Fruit fly (Drosophila melanogaster): ENCODE measurements around the gene MED1.
A peak's percentile ranks its signal among the peaks of the same experiment; 100 is the strongest.

MED1 gene

DNA sequence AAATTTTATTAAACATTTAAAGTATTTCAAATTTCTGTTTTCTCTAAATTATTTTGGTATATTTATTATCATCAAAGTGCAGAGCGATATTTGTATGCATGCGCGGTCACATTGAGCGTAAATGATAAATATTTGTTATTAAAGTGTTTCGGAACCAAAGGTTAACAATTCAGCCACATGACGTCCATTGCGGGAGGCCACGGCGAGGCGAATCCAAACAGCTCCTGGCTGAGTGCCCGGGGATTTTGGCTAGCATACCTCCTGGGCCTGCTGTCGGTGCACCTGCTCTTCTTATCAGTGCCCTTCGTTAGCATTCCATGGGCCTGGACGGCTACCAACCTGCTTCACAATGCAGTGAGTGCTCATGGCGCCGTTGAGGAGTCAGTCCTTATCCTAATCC lies 962 bp upstream of the MED1 start, which contains the start of gene ORMDL:
Gene ORMDL (plus strand): TSS at position 98 of the 400 bp plus-strand sequence.
- TF ChIP-seq Clk (GFP tag; optimal IDR thresholded peaks at IDR 0.05) (no peak), CG5204 (GFP tag; optimal IDR thresholded peaks at IDR 0.05) (no peak), toe (GFP tag; optimal IDR thresholded peaks at IDR 0.05) (no peak), CG33017 (tag; optimal IDR thresholded peaks at IDR 0.05) (no peak), CG7045 (GFP tag; optimal IDR thresholded peaks at IDR 0.05) (no peak), CG1620 (GFP tag; optimal IDR thresholded peaks at IDR 0.05) (no peak), bab1 (GFP tag; optimal IDR thresholded peaks at IDR 0.05) (no peak), cic (GFP tag; optimal IDR thresholded peaks at IDR 0.05) (no peak), Mnt (GFP tag; optimal IDR thresholded peaks at IDR 0.05) (no peak), kay (GFP tag; ENCODE audit: borderline replicate concordance) (no peak)

- TF ChIP-seq CG33017 (tag; optimal IDR thresholded peaks at IDR 0.05) (no peak), CG12768 (GFP tag; optimal IDR thresholded peaks at IDR 0.05) (no peak), pad (GFP tag; optimal IDR thresholded peaks at IDR 0.05) (no peak), kay (GFP tag; ENCODE audit: borderline replicate concordance) (peak; percentile 76), ovo (GFP tag; optimal IDR thresholded peaks at IDR 0.05) (no peak), tj (GFP tag; optimal IDR thresholded peaks at IDR 0.05) (peak; percentile 10), CG1620 (GFP tag; optimal IDR thresholded peaks at IDR 0.05) (no peak), cnc (optimal IDR thresholded peaks at IDR 0.05) (no peak), Clk (GFP tag; optimal IDR thresholded peaks at IDR 0.05) (no peak), CG7045 (GFP tag; optimal IDR thresholded peaks at IDR 0.05) (no peak), Mnt (GFP tag; optimal IDR thresholded peaks at IDR 0.05) (no peak), CG11617 (GFP tag; optimal IDR thresholded peaks at IDR 0.05) (no peak)
Measured at dm6 chr3L:21626036-21626614, 8.1 kb downstream of the MED1 start.

dm6 chr3L:21625547-21625946 lies 8.7 kb downstream of the MED1 start, which contains the start of the genes CG7166 and Alg11:
Gene CG7166 (minus strand): TSS chr3L:21625647.
Gene Alg11 (plus strand): TSS chr3L:21625806.
- TF ChIP-seq pad (GFP tag; optimal IDR thresholded peaks at IDR 0.05) = no peak
- no peak for TF ChIP-seq CG14711 (tag; optimal IDR thresholded peaks at IDR 0.05)
- no peak for TF ChIP-seq cic (GFP tag; optimal IDR thresholded peaks at IDR 0.05)
- no peak for TF ChIP-seq Crg-1 (GFP tag; optimal IDR thresholded peaks at IDR 0.05)
- TF ChIP-seq kay (GFP tag; ENCODE audit: borderline replicate concordance) = no peak
- TF ChIP-seq CG7045 (GFP tag; optimal IDR thresholded peaks at IDR 0.05) = no peak
- no peak for TF ChIP-seq CG7101 (tag; optimal IDR thresholded peaks at IDR 0.05)
- no peak for TF ChIP-seq Hr96 (GFP tag; optimal IDR thresholded peaks at IDR 0.05)
- no peak for TF ChIP-seq bab1 (GFP tag; optimal IDR thresholded peaks at IDR 0.05)
- TF ChIP-seq ovo (GFP tag; optimal IDR thresholded peaks at IDR 0.05) = no peak
- no peak for TF ChIP-seq toe (GFP tag; optimal IDR thresholded peaks at IDR 0.05)
- TF ChIP-seq Clk (GFP tag; optimal IDR thresholded peaks at IDR 0.05) = no peak
- TF ChIP-seq tj (GFP tag; optimal IDR thresholded peaks at IDR 0.05) = no peak
- TF ChIP-seq Mnt (GFP tag; optimal IDR thresholded peaks at IDR 0.05) = no peak
- no peak for TF ChIP-seq CG5204 (GFP tag; optimal IDR thresholded peaks at IDR 0.05)
- TF ChIP-seq CG11617 (GFP tag; optimal IDR thresholded peaks at IDR 0.05) = no peak
- TF ChIP-seq CG33017 (tag; optimal IDR thresholded peaks at IDR 0.05) = no peak
- TF ChIP-seq cnc (optimal IDR thresholded peaks at IDR 0.05) = no peak
- no peak for TF ChIP-seq CG12768 (GFP tag; optimal IDR thresholded peaks at IDR 0.05)
- no peak for TF ChIP-seq CG1620 (GFP tag; optimal IDR thresholded peaks at IDR 0.05)

DNA sequence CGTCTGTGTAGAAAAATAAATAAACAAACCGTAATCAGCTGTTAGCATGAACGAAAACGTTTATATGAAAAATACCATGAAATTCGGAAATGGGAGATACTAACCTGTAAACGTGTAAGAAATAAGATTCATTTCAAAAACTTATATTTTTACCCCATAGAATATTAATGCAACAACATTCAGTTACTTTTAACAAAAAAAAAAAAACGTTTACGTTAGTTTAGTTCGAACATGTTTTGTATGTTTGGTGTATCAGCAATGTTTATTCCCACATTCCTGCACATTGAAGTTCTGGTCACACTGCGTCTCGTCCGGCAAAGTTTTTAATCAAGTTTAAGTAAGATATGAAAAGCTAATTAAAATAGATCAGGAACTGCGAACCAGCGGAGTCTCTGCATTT lies 16.9 kb downstream of the MED1 start, which contains the start of the genes S1P and CG11307:
Gene S1P (minus strand): TSS at position 23 of the 400 bp plus-strand sequence.
Gene CG11307 (plus strand): TSS at position 270 of the 400 bp plus-strand sequence.
- TF ChIP-seq bab1 (GFP tag; optimal IDR thresholded peaks at IDR 0.05) (peak; percentile 8), CG1620 (GFP tag; optimal IDR thresholded peaks at IDR 0.05) (no peak)

DNA sequence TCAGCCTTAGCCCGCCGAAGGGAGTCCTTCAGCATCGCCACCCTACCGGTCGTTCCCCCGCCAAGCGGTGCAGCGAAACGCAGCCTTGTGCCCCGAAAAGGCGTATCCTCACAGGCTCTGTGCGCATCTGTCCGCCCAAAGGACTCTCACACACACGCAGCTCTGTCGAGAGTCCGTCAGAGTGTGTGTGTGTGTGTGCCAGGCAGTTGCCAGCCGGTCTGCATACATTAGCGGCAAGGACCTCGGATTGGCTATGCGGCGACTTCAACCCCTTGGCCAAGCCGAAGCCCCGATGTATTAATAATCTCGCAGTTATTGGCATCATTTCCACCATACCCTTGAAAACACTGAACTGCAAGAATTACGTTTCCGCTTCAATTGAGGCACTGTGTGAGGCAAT lies 23.7 kb downstream of the MED1 start:
- TF ChIP-seq Mnt (GFP tag; optimal IDR thresholded peaks at IDR 0.05) = no peak
- no peak for TF ChIP-seq Crg-1 (GFP tag; optimal IDR thresholded peaks at IDR 0.05)
- TF ChIP-seq CG11617 (GFP tag; optimal IDR thresholded peaks at IDR 0.05) = no peak
- TF ChIP-seq CG14711 (tag; optimal IDR thresholded peaks at IDR 0.05) = no peak
- no peak for TF ChIP-seq bab1 (GFP tag; optimal IDR thresholded peaks at IDR 0.05)
- TF ChIP-seq CG7101 (tag; optimal IDR thresholded peaks at IDR 0.05) = no peak
- no peak for TF ChIP-seq pad (GFP tag; optimal IDR thresholded peaks at IDR 0.05)
- TF ChIP-seq CG1620 (GFP tag; optimal IDR thresholded peaks at IDR 0.05) = no peak
- TF ChIP-seq toe (GFP tag; optimal IDR thresholded peaks at IDR 0.05) = no peak
- no peak for TF ChIP-seq CG7045 (GFP tag; optimal IDR thresholded peaks at IDR 0.05)
- TF ChIP-seq ovo (GFP tag; optimal IDR thresholded peaks at IDR 0.05) = no peak
- TF ChIP-seq CG33017 (tag; optimal IDR thresholded peaks at IDR 0.05) = no peak
- no peak for TF ChIP-seq kay (GFP tag; ENCODE audit: borderline replicate concordance)
- no peak for TF ChIP-seq Hr96 (GFP tag; optimal IDR thresholded peaks at IDR 0.05)
- no peak for TF ChIP-seq tj (GFP tag; optimal IDR thresholded peaks at IDR 0.05)
- TF ChIP-seq CG12768 (GFP tag; optimal IDR thresholded peaks at IDR 0.05) = no peak
- no peak for TF ChIP-seq CG5204 (GFP tag; optimal IDR thresholded peaks at IDR 0.05)
- TF ChIP-seq Clk (GFP tag; optimal IDR thresholded peaks at IDR 0.05) = no peak

DNA sequence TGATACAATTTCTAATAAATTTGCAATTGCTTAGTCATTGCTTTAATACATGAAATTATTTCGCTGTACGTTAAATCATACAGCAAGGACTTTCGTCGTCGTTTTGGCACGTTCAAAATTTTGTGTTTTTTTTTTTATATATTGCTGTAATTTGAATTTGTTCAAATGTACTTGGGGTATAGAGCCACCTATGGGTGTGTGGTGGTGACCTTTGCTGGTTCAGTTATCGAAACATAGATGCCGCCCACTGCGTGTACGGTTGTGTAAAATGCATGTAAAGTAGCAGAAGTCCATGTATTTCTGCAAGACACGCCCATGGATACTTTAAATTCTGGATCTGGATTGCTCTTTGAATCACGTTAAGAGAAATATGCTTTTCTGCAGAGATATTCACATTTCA lies 30.0 kb downstream of the MED1 start:
- TF ChIP-seq CG12768 (GFP tag; optimal IDR thresholded peaks at IDR 0.05) = no peak
- no peak for TF ChIP-seq cnc (optimal IDR thresholded peaks at IDR 0.05)
- TF ChIP-seq Hr96 (GFP tag; optimal IDR thresholded peaks at IDR 0.05) = peak; percentile 41
- no peak for TF ChIP-seq pad (GFP tag; optimal IDR thresholded peaks at IDR 0.05)
- TF ChIP-seq CG1620 (GFP tag; optimal IDR thresholded peaks at IDR 0.05) = peak; percentile 31
- peak; percentile 35 for TF ChIP-seq kay (GFP tag; ENCODE audit: borderline replicate concordance)
